Worm (Caenorhabditis elegans) whole organism, mixed stage, embryonic: ENCODE data around the gene clec-183.
A peak's percentile ranks its signal among the peaks of the same experiment; 100 is the strongest.

Source experiments
- M03D4.4 ChIP-seq: sonication (generic microtip); optimal IDR thresholded peaks from 2 replicates; lab custom pipeline; 2017; ENCODE audit warnings: mild to moderate bottlenecking, missing genetic modification characterization, missing compliant biosample characterization
- bed-3 ChIP-seq: fragments of 200-800 bp; sonication (Bioruptor generic); optimal IDR thresholded peaks from 3 replicates; lab custom pipeline; 2018; ENCODE audit warnings: mild to moderate bottlenecking, missing genetic modification characterization, moderate library complexity, missing compliant biosample characterization
- blmp-1 ChIP-seq: fragments of 150-350 bp; optimal IDR thresholded peaks from 2 replicates; lab custom pipeline; 2014; ENCODE audit warnings: missing biosample characterization, missing genetic modification characterization
- ceh-39 ChIP-seq: fragments of 150-350 bp; optimal IDR thresholded peaks from 2 replicates; lab custom pipeline; 2014; ENCODE audit warnings: missing biosample characterization, missing genetic modification characterization
- ceh-43 ChIP-seq: fragments of 200-800 bp; sonication (Bioruptor generic); optimal IDR thresholded peaks from 2 replicates; lab custom pipeline; 2018; ENCODE audit warnings: mild to moderate bottlenecking, missing genetic modification characterization, moderate library complexity, missing compliant biosample characterization
- ceh-83 ChIP-seq: fragments of 200-800 bp; sonication (Bioruptor generic); optimal IDR thresholded peaks from 2 replicates; lab custom pipeline; 2018; ENCODE audit warnings: mild to moderate bottlenecking, missing genetic modification characterization, missing compliant biosample characterization
- cnd-1 ChIP-seq: fragments of 200-800 bp; sonication (Bioruptor generic); optimal IDR thresholded peaks from 2 replicates; lab custom pipeline; 2018; ENCODE audit warnings: mild to moderate bottlenecking, missing genetic modification characterization, missing compliant biosample characterization
- drap-1 ChIP-seq: fragments of 200-800 bp; sonication (Bioruptor generic); optimal IDR thresholded peaks from 3 replicates; lab custom pipeline; 2018; ENCODE audit warnings: mild to moderate bottlenecking, missing genetic modification characterization, missing compliant biosample characterization
- elt-1 ChIP-seq: sonication (generic microtip); optimal IDR thresholded peaks from 2 replicates; lab custom pipeline; 2017; ENCODE audit warnings: missing genetic modification characterization, mild to moderate bottlenecking, missing compliant biosample characterization, antibody characterized with exemption, moderate library complexity, borderline replicate concordance; ENCODE audit not compliant: insufficient read depth
- ham-2 ChIP-seq: fragments of 200-800 bp; sonication (Bioruptor generic); optimal IDR thresholded peaks from 2 replicates; lab custom pipeline; 2018; ENCODE audit warnings: mild to moderate bottlenecking, missing genetic modification characterization, missing compliant biosample characterization
- hlh-1 ChIP-seq: fragments of 150-350 bp; optimal IDR thresholded peaks from 2 replicates; lab custom pipeline; 2014; ENCODE audit warnings: missing biosample characterization, missing genetic modification reagents, missing genetic modification characterization
- lin-13 ChIP-seq: fragments of 150-350 bp; optimal IDR thresholded peaks from 2 replicates; lab custom pipeline; 2014; ENCODE audit warnings: missing biosample characterization, missing genetic modification characterization
- lin-32 ChIP-seq: fragments of 200-800 bp; sonication (Bioruptor generic); optimal IDR thresholded peaks from 2 replicates; lab custom pipeline; 2018; ENCODE audit warnings: mild to moderate bottlenecking, missing genetic modification characterization, missing compliant biosample characterization
- lsy-2 ChIP-seq: fragments of 150-350 bp; optimal IDR thresholded peaks from 2 replicates; lab custom pipeline; 2014; ENCODE audit warnings: missing biosample characterization, missing genetic modification characterization
- mab-5 ChIP-seq: fragments of 150-350 bp; optimal IDR thresholded peaks from 2 replicates; lab custom pipeline; 2014; ENCODE audit warnings: missing biosample characterization, missing genetic modification characterization
- mep-1 ChIP-seq: fragments of 150-350 bp; optimal IDR thresholded peaks from 2 replicates; lab custom pipeline; 2017; ENCODE audit warnings: missing biosample characterization, missing genetic modification reagents, missing genetic modification characterization, inconsistent platforms
- mls-2 ChIP-seq: sonication (generic microtip); optimal IDR thresholded peaks from 2 replicates; lab custom pipeline; 2016; ENCODE audit warnings: mild to moderate bottlenecking, missing genetic modification characterization, moderate library complexity, missing compliant biosample characterization
- nhr-237 ChIP-seq: fragments of 150-350 bp; optimal IDR thresholded peaks from 2 replicates; lab custom pipeline; 2014; ENCODE audit warnings: missing biosample characterization, missing genetic modification characterization
- nhr-28 ChIP-seq: fragments of 150-350 bp; optimal IDR thresholded peaks from 2 replicates; lab custom pipeline; 2014; ENCODE audit warnings: missing biosample characterization, missing genetic modification characterization
- pha-4 ChIP-seq: fragments of 150-350 bp; optimal IDR thresholded peaks from 2 replicates; lab custom pipeline; 2018; ENCODE audit warnings: missing biosample characterization, missing genetic modification reagents, missing genetic modification characterization
- sem-2 ChIP-seq: fragments of 200-800 bp; sonication (Bioruptor generic); optimal IDR thresholded peaks from 2 replicates; lab custom pipeline; 2018; ENCODE audit warnings: mild to moderate bottlenecking, missing genetic modification characterization, missing compliant biosample characterization
- tbx-8 ChIP-seq: fragments of 200-800 bp; sonication (Bioruptor generic); optimal IDR thresholded peaks from 2 replicates; lab custom pipeline; 2018; ENCODE audit warnings: mild to moderate bottlenecking, missing genetic modification characterization, moderate library complexity, missing compliant biosample characterization
- unc-39 ChIP-seq: fragments of 150-350 bp; optimal IDR thresholded peaks from 2 replicates; lab custom pipeline; 2014; ENCODE audit warnings: missing biosample characterization, missing genetic modification characterization
- unc-62 ChIP-seq: fragments of 150-350 bp; optimal IDR thresholded peaks from 2 replicates; lab custom pipeline; 2014; ENCODE audit warnings: missing biosample characterization, missing genetic modification reagents, missing genetic modification characterization
- zip-8 ChIP-seq: fragments of 150-350 bp; optimal IDR thresholded peaks from 2 replicates; lab custom pipeline; 2014; ENCODE audit warnings: missing biosample characterization, missing genetic modification characterization
- ztf-11 ChIP-seq: fragments of 150-350 bp; optimal IDR thresholded peaks from 2 replicates; lab custom pipeline; 2014; ENCODE audit warnings: missing biosample characterization, missing genetic modification characterization

The clec-183 gene

DNA sequence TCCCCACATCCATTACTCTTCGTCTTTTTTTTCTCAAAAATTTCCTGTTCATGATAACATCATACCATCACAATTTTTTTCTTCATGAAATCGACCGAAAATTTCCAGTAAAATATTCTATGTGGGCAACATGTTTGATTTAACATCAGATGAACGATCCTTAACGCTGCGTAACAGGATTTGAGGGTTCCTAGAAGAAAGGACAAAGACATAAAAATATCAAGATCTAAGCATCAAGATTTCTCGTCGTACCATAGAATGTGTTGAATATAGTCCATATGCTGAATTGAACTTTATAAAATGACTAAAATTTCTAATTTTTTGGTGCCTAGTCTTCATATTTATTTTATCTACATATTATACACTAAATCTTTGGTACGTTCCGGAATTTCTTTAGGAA, 27.7 kb upstream of the clec-183 start, which contains the start of gene F49C12.3:
F49C12.3 (plus strand) TSS at position 301 of the 400 bp plus-strand sequence.
- TF ChIP-seq elt-1 (tag; lab: Kevin White, UChicago): no peak
- no peak for TF ChIP-seq mep-1 (tag; lab: Kevin White, UChicago)
- TF ChIP-seq ztf-11 (tag; lab: Kevin White, UChicago): no peak
- no peak for TF ChIP-seq ceh-43 (GFP tag; lab: Kevin White, UChicago)
- TF ChIP-seq, all 35 proteins: peak for 0

DNA sequence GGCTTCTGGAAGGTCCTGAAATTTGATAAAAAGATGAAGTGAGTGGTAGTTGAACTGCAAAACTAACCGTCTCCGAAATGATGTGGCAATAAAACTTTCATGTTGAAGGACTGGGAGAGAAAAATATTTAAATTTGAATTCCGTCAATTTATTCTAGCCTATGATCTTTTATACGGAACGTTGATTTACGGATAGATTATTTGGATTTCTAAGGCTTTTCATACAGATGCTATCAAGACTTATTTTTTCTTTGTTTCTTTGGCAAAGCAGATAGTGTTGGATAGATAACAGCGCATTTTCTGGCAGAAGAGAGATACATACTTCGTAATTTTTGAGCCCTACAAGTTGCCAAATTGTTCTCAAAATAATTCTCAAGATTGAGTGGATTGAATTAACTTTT, 23.8 kb upstream of the clec-183 start, which contains the start of gene F49C12.4:
F49C12.4 (minus strand) TSS at position 101 of the 400 bp plus-strand sequence.
- TF ChIP-seq elt-1 (tag; lab: Kevin White, UChicago) (peak; percentile 61), drap-1 (GFP tag; lab: Kevin White, UChicago) (no peak)

DNA sequence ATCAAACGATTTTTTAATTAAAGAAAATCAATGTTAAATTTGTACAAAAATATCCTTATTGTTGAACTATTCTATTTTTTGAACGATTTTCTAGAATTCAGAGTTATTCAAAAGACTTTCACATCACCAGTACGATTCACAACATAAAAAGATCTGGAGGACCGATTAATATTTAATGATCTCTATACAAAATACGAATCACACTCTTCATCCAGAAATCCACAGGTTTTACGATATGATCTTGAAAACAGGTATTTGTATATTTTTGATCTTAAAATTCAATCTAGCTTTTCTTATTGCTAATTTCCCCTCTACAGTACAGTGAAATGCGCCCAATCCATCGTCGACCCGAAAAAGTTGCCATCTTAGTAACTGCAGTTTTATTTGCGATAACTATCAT, 23.2 kb upstream of the clec-183 start, which contains the start of gene F49C12.5:
F49C12.5 (plus strand) TSS at position 301 of the 400 bp plus-strand sequence.
- TF ChIP-seq mep-1 (tag; lab: Kevin White, UChicago) (no peak), mls-2 (no peak), mab-5 (tag; lab: Kevin White, UChicago) (no peak), lsy-2 (tag; lab: Kevin White, UChicago) (no peak), tbx-8 (GFP tag; lab: Kevin White, UChicago) (no peak), blmp-1 (no peak), elt-1 (tag; lab: Kevin White, UChicago) (no peak)
- TF ChIP-seq, all 35 proteins: peak for 0

DNA sequence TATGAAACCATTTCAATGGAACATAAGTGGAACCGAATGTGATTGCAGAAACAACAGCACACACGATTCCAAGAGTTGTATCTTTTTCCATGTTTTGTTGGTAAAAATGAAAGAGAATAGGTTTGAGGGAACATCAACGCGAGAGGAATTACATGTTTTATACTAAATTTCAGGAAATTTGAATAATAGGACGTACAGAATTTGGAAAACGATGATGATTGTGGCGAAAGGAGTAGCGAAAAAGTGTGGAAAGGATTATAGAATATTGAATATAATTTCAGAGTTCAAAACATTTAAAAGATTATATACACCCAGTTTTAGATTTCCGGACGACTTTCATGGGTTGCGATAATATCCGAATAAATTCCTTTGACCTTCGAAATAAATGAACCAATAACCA, 18.8 kb upstream of the clec-183 start, which contains the start of gene F49C12.6:
F49C12.6 (minus strand) TSS at position 101 of the 400 bp plus-strand sequence.
- TF ChIP-seq pha-4 (tag; lab: Kevin White, UChicago): no peak
- no peak for TF ChIP-seq ceh-83 (GFP tag; lab: Kevin White, UChicago)
- TF ChIP-seq lin-32 (GFP tag; lab: Kevin White, UChicago): no peak
- no peak for TF ChIP-seq cnd-1 (tag; lab: Kevin White, UChicago)
- no peak for TF ChIP-seq hlh-1 (tag; lab: Kevin White, UChicago)
- TF ChIP-seq unc-62 (GFP tag; lab: Kevin White, UChicago): no peak
- TF ChIP-seq mls-2: no peak
- no peak for TF ChIP-seq lin-13 (tag; lab: Kevin White, UChicago)
- no peak for TF ChIP-seq unc-39 (tag; lab: Kevin White, UChicago)
- TF ChIP-seq ceh-43 (GFP tag; lab: Kevin White, UChicago): no peak
- TF ChIP-seq sem-2 (GFP tag; lab: Kevin White, UChicago): no peak
- no peak for TF ChIP-seq nhr-28 (tag; lab: Kevin White, UChicago)
- TF ChIP-seq bed-3 (GFP tag; lab: Kevin White, UChicago): no peak
- no peak for TF ChIP-seq M03D4.4 (tag; lab: Kevin White, UChicago)
- TF ChIP-seq ztf-11 (tag; lab: Kevin White, UChicago): no peak
- TF ChIP-seq, all 35 proteins: peak for 0

ce11 chrIV:9310935-9311566, 16.8 kb upstream of the clec-183 start:
- no peak for TF ChIP-seq ceh-39 (tag; lab: Kevin White, UChicago)
- no peak for TF ChIP-seq ham-2 (GFP tag; lab: Kevin White, UChicago)
- TF ChIP-seq nhr-237 (tag; lab: Kevin White, UChicago): no peak
- TF ChIP-seq ztf-11 (tag; lab: Kevin White, UChicago): no peak
- TF ChIP-seq, all 35 proteins: peak for 0

ce11 chrIV:9312827-9313226, 15.0 kb upstream of the clec-183 start, which contains the start of gene F49C12.7:
F49C12.7 (minus strand) TSS chrIV:9312927.
- peak; percentile 89 for TF ChIP-seq zip-8
